Fruit fly (Drosophila melanogaster): ENCODE measurements around the gene CheB93b.

DNA sequence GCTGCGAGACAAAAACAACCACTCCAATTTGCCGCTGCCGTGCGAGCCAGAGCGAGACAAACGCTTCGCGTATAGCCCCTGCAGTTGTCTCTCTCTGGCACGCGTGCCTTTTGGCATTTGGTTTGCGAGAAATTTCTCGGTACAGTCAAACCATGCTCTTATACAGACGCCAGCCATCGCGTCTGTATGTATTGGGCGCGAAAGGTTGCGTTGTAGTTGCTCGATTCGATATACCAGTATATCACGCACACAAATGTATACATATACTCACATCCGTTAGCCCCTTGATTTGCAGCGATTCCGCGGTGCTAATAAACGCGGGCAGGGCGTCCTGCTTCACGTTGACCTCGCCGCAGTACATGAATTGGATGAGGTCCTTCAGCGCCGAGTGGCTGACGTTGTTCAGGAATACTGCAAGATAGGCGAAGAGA, 32.6 kb upstream of the CheB93b start:
- TF ChIP-seq Blimp-1 (GFP tag; optimal IDR thresholded peaks at IDR 0.05) = no peak
- no peak for TF ChIP-seq Hr38 (GFP tag; optimal IDR thresholded peaks at IDR 0.05)
- TF ChIP-seq CG11294 (GFP tag; IDR thresholded peaks at IDR 0.05) = no peak; the same call in 1 of the 2 replicates
- TF ChIP-seq CG4318 (GFP tag; optimal IDR thresholded peaks at IDR 0.05) = no peak
- no peak for TF ChIP-seq fd59A (GFP tag; optimal IDR thresholded peaks at IDR 0.05)
- peak; percentile 31 for TF ChIP-seq Ets96B (tag; optimal IDR thresholded peaks at IDR 0.05)
- no peak for TF ChIP-seq vri (GFP tag; optimal IDR thresholded peaks at IDR 0.05)
- TF ChIP-seq fkh (GFP tag; optimal IDR thresholded peaks at IDR 0.05) = no peak
- TF ChIP-seq Sox14 (GFP tag; optimal IDR thresholded peaks at IDR 0.05) = peak; percentile 28
- TF ChIP-seq OdsH (GFP tag; optimal IDR thresholded peaks at IDR 0.05) = no peak
- no peak for TF ChIP-seq CG32006 (GFP tag; optimal IDR thresholded peaks at IDR 0.05)
- TF ChIP-seq Eip93F (GFP tag; optimal IDR thresholded peaks at IDR 0.05) = peak; percentile 63
- no peak for TF ChIP-seq Ets21C (GFP tag; optimal IDR thresholded peaks at IDR 0.05)

All from whole organism, prepupa.